Worm (Caenorhabditis elegans): ENCODE data around the gene nhr-282.

The nhr-282 gene

DNA sequence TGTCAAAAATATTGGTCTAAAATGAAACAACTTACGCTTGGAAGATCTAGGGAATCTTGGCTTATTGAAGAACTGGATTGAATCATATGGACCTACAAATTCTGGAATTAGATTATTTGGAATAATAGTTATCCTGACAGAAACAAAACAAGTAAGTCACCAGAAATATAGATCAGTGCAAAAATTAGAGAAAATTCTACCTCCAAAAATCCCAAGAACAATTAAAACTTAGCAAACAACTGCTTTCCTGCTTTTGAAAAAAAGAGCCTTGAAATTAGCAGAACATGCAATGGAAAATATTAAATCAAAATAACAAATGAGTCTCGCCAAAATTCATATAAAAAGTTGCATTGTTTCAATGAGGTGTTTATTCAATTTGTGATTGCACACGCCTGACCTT, 38.9 kb upstream of the nhr-282 start, which contains the start of gene nhr-60:
Gene nhr-60, minus strand, starts transcription at position 101 of the 400 bp plus-strand sequence.
- TF ChIP-seq lin-39 (tag; optimal IDR thresholded peaks at IDR 0.05) (no peak), isw-1 (GFP tag; IDR thresholded peaks at IDR 0.05) (no peak), nhr-47 (tag; optimal IDR thresholded peaks at IDR 0.05) (no peak), snpc-4 (tag; optimal IDR thresholded peaks at IDR 0.05) (no peak), nhr-90 (tag; optimal IDR thresholded peaks at IDR 0.05; ENCODE audit: poor library complexity) (no peak), sptf-1 (tag; optimal IDR thresholded peaks at IDR 0.05) (no peak)

DNA sequence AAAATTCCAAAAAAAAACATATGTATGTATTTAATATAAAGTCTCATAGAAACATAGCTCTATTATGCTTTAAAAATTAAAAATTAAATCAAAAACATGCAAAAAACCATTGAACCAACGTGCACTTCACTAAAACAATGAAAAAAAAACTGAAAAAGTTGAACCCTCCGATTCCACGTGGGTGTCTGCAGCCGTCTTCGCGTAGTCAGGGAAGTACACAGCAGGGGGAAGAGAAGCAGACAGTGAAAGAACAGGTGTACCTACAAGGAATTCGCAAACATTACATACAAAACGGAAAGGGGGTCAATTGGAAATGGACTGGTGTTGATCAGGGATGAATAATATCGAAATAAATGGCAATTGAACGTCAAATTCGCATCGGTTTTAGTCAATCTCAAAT, 38.1 kb upstream of the nhr-282 start:
- TF ChIP-seq lin-14 (GFP tag; optimal IDR thresholded peaks at IDR 0.05) (peak; percentile 10), fkh-8 (tag; optimal IDR thresholded peaks at IDR 0.05) (peak; percentile 14), nhr-85 (tag) (no peak), unc-130 (tag; optimal IDR thresholded peaks at IDR 0.05) (no peak), hlh-17 (GFP tag; optimal IDR thresholded peaks at IDR 0.05; ENCODE audit: borderline replicate concordance) (no peak), Y116A8C.19 (tag; optimal IDR thresholded peaks at IDR 0.05; ENCODE audit: borderline replicate concordance) (no peak), mab-9 (GFP tag; IDR thresholded peaks at IDR 0.05) (no peak), tlp-1 (tag; optimal IDR thresholded peaks at IDR 0.05) (no peak), dpl-1 (GFP tag; optimal IDR thresholded peaks at IDR 0.05) (no peak), fkh-10 (GFP tag; optimal IDR thresholded peaks at IDR 0.05) (no peak), hlh-4 (tag; optimal IDR thresholded peaks at IDR 0.05) (no peak), efl-1 (optimal IDR thresholded peaks at IDR 0.05) (no peak), efl-1 (GFP tag; optimal IDR thresholded peaks at IDR 0.05 in 1 of 2) (peak in 1 of 2 experiments; percentile 78), dsc-1 (tag; optimal IDR thresholded peaks at IDR 0.05) (no peak), C16A3.4 (tag; optimal IDR thresholded peaks at IDR 0.05) (no peak), nhr-20 (tag; optimal IDR thresholded peaks at IDR 0.05) (no peak), swsn-7 (tag; optimal IDR thresholded peaks at IDR 0.05) (no peak), pqm-1 (tag; optimal IDR thresholded peaks at IDR 0.05) (no peak), zip-4 (GFP tag; optimal IDR thresholded peaks at IDR 0.05) (no peak), nhr-84 (tag; optimal IDR thresholded peaks at IDR 0.05) (no peak), nhr-11 (tag; optimal IDR thresholded peaks at IDR 0.05) (no peak), nhr-28 (tag; optimal IDR thresholded peaks at IDR 0.05) (no peak), blmp-1 (tag; optimal IDR thresholded peaks at IDR 0.05) (peak; percentile 18), isw-1 (GFP tag; IDR thresholded peaks at IDR 0.05) (no peak), elt-3 (tag; optimal IDR thresholded peaks at IDR 0.05) (no peak), lir-3 (tag; optimal IDR thresholded peaks at IDR 0.05; ENCODE audit: poor library complexity) (no peak), nhr-90 (tag; optimal IDR thresholded peaks at IDR 0.05; ENCODE audit: poor library complexity) (no peak)

DNA sequence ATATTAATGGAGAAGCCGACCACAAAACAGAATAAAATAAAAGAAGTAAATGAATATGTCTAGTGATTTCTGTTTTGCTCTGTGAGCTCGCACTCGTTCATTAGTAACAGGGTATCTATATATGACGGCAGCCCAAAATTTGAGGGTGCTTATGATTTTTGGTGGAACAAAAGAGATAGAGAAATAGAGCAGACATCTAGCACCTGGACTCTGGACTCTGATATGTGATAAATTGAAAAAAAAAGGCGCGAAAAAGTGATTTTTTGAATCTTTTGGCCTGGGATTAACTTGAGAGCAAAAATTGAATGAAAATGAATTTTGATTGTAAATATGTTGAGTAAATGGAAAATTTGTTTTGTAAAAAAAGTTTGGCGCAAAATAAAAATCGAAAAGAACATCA, 35.4 kb upstream of the nhr-282 start, which contains the start of gene nhr-283:
Gene nhr-283, minus strand, starts transcription at position 101 of the 400 bp plus-strand sequence.
- TF ChIP-seq fkh-8 (tag; optimal IDR thresholded peaks at IDR 0.05), result peak; percentile 24
- no peak for TF ChIP-seq ceh-90 (tag; optimal IDR thresholded peaks at IDR 0.05)

DNA sequence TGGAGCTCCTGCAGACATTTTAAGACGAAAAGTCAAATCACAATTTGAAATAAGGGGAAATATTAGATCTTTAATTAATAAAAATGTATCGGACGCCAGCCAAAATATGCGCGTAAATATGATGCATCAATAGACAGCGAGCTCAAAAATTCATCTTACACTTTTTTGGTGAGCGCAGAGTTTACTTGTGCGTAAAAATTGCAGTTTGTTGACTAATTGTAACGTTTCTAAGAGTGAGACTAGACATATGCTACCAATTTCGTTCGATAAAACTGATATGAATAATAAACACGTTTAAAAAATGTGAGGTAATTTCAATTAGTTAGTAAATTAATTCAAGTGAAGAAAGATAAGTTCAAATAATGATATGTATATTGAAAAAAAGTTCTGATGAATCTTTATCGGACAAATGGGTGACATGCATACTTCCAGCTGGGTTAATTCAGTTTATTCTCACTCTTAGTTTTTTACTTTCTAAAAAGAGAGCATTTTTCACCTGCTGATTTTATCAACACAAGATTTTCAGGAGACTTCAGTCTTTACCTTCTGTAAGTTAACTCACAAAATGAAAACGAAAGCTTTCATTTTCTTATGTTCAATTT, 32.9 kb upstream of the nhr-282 start, which contains the start of the genes nhr-285 and irld-52:
Gene nhr-285, minus strand, starts transcription at position 101 of the 602 bp plus-strand sequence.
Gene irld-52, plus strand, starts transcription at position 552 of the 602 bp plus-strand sequence.
- no peak for TF ChIP-seq irx-1 (tag; optimal IDR thresholded peaks at IDR 0.05)
- TF ChIP-seq rnt-1 (tag; optimal IDR thresholded peaks at IDR 0.05), result no peak
- TF ChIP-seq C16A3.4 (tag; optimal IDR thresholded peaks at IDR 0.05), result no peak
- TF ChIP-seq hpl-2 (GFP tag; optimal IDR thresholded peaks at IDR 0.05), result no peak
- no peak for TF ChIP-seq nhr-28 (tag; optimal IDR thresholded peaks at IDR 0.05)
- TF ChIP-seq C04F5.9 (tag; optimal IDR thresholded peaks at IDR 0.05), result no peak
- TF ChIP-seq fos-1 (tag; optimal IDR thresholded peaks at IDR 0.05), result no peak
- TF ChIP-seq blmp-1 (tag; optimal IDR thresholded peaks at IDR 0.05), result no peak

All from whole organism, L1 larva.